Fruit fly (Drosophila melanogaster): ENCODE measurements around the gene SmydA-9.

SmydA-9 gene

DNA sequence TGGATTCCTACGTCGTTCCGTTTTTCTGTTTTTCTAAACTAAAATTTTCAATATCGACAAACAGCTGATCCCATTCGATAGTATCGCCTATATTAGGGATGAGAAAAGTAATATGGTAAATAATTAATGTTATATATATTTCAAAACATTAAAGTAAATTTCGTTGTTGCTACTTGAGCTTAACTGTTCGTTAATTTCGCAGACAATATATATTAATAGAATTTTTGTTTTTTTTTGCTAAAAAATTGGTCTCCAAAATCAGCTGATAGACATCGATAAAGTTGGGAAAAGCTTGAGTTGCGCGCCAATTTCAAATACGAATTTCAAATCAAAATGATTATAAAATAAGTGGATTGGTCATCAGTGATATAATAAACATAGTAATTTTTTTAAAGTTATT is 14.3 kb downstream of the SmydA-9 start, which contains the start of gene CG12118 (continued):
- peak; percentile 67 for TF ChIP-seq CG8119 (GFP tag; IDR thresholded peaks at IDR 0.05)
- TF ChIP-seq CG6854 (GFP tag; optimal IDR thresholded peaks at IDR 0.05): no peak
- peak; percentile 58; the same call in 1 of the 2 replicates for TF ChIP-seq CG11294 (GFP tag; IDR thresholded peaks at IDR 0.05)
- TF ChIP-seq fd59A (GFP tag; optimal IDR thresholded peaks at IDR 0.05): no peak
- TF ChIP-seq Hr39 (GFP tag; optimal IDR thresholded peaks at IDR 0.05): peak; percentile 44
- TF ChIP-seq CG6276 (GFP tag; optimal IDR thresholded peaks at IDR 0.05): no peak
- TF ChIP-seq CG11902 (GFP tag; optimal IDR thresholded peaks at IDR 0.05): peak; percentile 42
- TF ChIP-seq ss (GFP tag; optimal IDR thresholded peaks at IDR 0.05): no peak
- peak; percentile 52 for TF ChIP-seq net (GFP tag; optimal IDR thresholded peaks at IDR 0.05)
- TF ChIP-seq CG8632 (GFP tag; optimal IDR thresholded peaks at IDR 0.05): peak; percentile 69
- peak; percentile 18 for TF ChIP-seq CG1621 (tag; optimal IDR thresholded peaks at IDR 0.05)
- peak; percentile 74 for TF ChIP-seq OdsH (GFP tag; optimal IDR thresholded peaks at IDR 0.05)
- peak; percentile 83 for TF ChIP-seq CG10631 (GFP tag; optimal IDR thresholded peaks at IDR 0.05)
- peak; percentile 19 for TF ChIP-seq Sox15 (GFP tag; optimal IDR thresholded peaks at IDR 0.05)
- TF ChIP-seq CG10669 (GFP tag; optimal IDR thresholded peaks at IDR 0.05): peak; percentile 47
- peak; percentile 45 for TF ChIP-seq Eip93F (GFP tag; optimal IDR thresholded peaks at IDR 0.05)
- no peak; the same call in 1 of the 3 replicates for TF ChIP-seq eg (GFP tag; IDR thresholded peaks at IDR 0.05)
- TF ChIP-seq spab (GFP tag; optimal IDR thresholded peaks at IDR 0.05): no peak
- peak; percentile 87 for TF ChIP-seq Eip78C (GFP tag)
- peak; percentile 69 for TF ChIP-seq CG34406 (GFP tag; optimal IDR thresholded peaks at IDR 0.05)
- TF ChIP-seq lz (GFP tag; optimal IDR thresholded peaks at IDR 0.05): peak; percentile 71
- TF ChIP-seq CG8319 (GFP tag; optimal IDR thresholded peaks at IDR 0.05): peak; percentile 45
- no peak for TF ChIP-seq CG9139 (GFP tag; optimal IDR thresholded peaks at IDR 0.05)
- TF ChIP-seq CG11762 (GFP tag; optimal IDR thresholded peaks at IDR 0.05; ENCODE audit: insufficient read depth): peak; percentile 5
- no peak for TF ChIP-seq CG16779 (tag; optimal IDR thresholded peaks at IDR 0.05)
- TF ChIP-seq Eip75B (GFP tag; optimal IDR thresholded peaks at IDR 0.05): peak; percentile 53
- TF ChIP-seq svp (GFP tag): no peak
- TF ChIP-seq vri (GFP tag; optimal IDR thresholded peaks at IDR 0.05): peak; percentile 45
- peak; percentile 72 for TF ChIP-seq CG15336 (GFP tag; IDR thresholded peaks at IDR 0.05)

DNA sequence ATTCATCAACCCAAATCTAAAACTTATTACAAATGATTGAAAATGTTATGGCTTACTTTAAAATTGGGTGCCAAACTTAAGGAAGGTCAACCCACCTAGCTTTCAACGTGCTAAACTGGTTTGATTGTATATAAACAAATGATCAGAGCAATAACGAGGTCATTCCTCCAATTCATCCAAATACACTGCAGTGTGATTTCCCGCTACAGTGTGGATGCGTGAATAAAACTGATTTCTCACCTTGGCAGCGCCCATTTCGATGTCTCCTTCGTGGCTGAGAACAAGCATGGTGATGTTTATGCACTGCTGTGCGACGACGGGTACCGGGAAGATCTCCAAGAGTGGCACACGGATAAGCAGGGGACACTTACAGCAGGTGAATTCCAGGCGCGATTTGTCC is 15.4 kb downstream of the SmydA-9 start:
- no peak for TF ChIP-seq acj6 (GFP tag; optimal IDR thresholded peaks at IDR 0.05)
- no peak for TF ChIP-seq fd59A (GFP tag; optimal IDR thresholded peaks at IDR 0.05)
- TF ChIP-seq CG3919 (GFP tag; optimal IDR thresholded peaks at IDR 0.05): no peak
- TF ChIP-seq cyc (GFP tag; optimal IDR thresholded peaks at IDR 0.05): no peak
- TF ChIP-seq CG6276 (GFP tag; optimal IDR thresholded peaks at IDR 0.05): no peak
- no peak for TF ChIP-seq esn (GFP tag; optimal IDR thresholded peaks at IDR 0.05)
- TF ChIP-seq lz (GFP tag; optimal IDR thresholded peaks at IDR 0.05): no peak
- TF ChIP-seq vri (GFP tag; optimal IDR thresholded peaks at IDR 0.05): no peak
- TF ChIP-seq CG6854 (GFP tag; optimal IDR thresholded peaks at IDR 0.05): no peak
- TF ChIP-seq Eip78C (GFP tag): no peak
- TF ChIP-seq CG10669 (GFP tag; optimal IDR thresholded peaks at IDR 0.05): no peak
- TF ChIP-seq CG9139 (GFP tag; optimal IDR thresholded peaks at IDR 0.05): no peak
- no peak for TF ChIP-seq Gug (GFP tag; IDR thresholded peaks at IDR 0.05)
- no peak for TF ChIP-seq CG3032 (tag; optimal IDR thresholded peaks at IDR 0.05)
- TF ChIP-seq CG1621 (tag; optimal IDR thresholded peaks at IDR 0.05): no peak
- no peak for TF ChIP-seq achi (GFP tag; optimal IDR thresholded peaks at IDR 0.05)
- TF ChIP-seq CG16779 (tag; optimal IDR thresholded peaks at IDR 0.05): no peak

DNA sequence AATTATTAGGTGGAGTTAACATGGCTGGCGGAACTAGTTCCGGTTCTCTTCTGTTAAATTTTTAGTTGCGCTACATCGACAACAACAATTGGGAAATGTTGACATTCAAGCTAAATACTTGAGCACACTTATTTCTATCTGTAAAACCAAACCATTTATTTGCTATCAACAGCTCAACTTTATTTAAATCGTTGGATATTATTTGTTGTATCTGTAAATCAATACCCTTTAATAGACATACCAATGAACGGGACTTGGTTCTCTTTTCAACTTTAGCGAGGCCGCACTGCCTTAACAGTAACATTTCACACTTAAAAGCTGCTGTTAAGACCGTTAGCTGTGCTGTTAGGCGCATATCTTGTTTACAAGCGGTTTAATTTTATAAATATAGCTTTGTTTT is 17.1 kb downstream of the SmydA-9 start, which contains the start of gene CG12106:
CG12106 (plus strand) TSS at position 295 of the 400 bp plus-strand sequence.
- TF ChIP-seq CG31627 (GFP tag; optimal IDR thresholded peaks at IDR 0.05): peak; percentile 65
- TF ChIP-seq CG3032 (tag; optimal IDR thresholded peaks at IDR 0.05): peak; percentile 56
- peak; percentile 64 for TF ChIP-seq Hr39 (GFP tag; optimal IDR thresholded peaks at IDR 0.05)
- TF ChIP-seq CG4318 (GFP tag; optimal IDR thresholded peaks at IDR 0.05): peak; percentile 37
- no peak for TF ChIP-seq Lpt (GFP tag; optimal IDR thresholded peaks at IDR 0.05)
- TF ChIP-seq CG7368 (GFP tag; optimal IDR thresholded peaks at IDR 0.05): no peak
- peak; percentile 5 for TF ChIP-seq CG8319 (GFP tag; optimal IDR thresholded peaks at IDR 0.05)
- TF ChIP-seq Hr4 (GFP tag; optimal IDR thresholded peaks at IDR 0.05): peak; percentile 60
- TF ChIP-seq OdsH (GFP tag; optimal IDR thresholded peaks at IDR 0.05): peak; percentile 60
- no peak for TF ChIP-seq CG16779 (tag; optimal IDR thresholded peaks at IDR 0.05)
- TF ChIP-seq CG6276 (GFP tag; optimal IDR thresholded peaks at IDR 0.05): no peak
- TF ChIP-seq CG11902 (GFP tag; optimal IDR thresholded peaks at IDR 0.05): peak; percentile 7
- peak; percentile 21 for TF ChIP-seq CG11762 (GFP tag; optimal IDR thresholded peaks at IDR 0.05; ENCODE audit: insufficient read depth)
- TF ChIP-seq Eip78C (GFP tag): peak; percentile 87
- TF ChIP-seq Met (GFP tag; optimal IDR thresholded peaks at IDR 0.05): peak; percentile 52
- peak; percentile 47 for TF ChIP-seq Ets21C (GFP tag; optimal IDR thresholded peaks at IDR 0.05)
- peak; percentile 45 for TF ChIP-seq Sox14 (GFP tag; optimal IDR thresholded peaks at IDR 0.05)
- TF ChIP-seq spab (GFP tag; optimal IDR thresholded peaks at IDR 0.05): no peak
- TF ChIP-seq acj6 (GFP tag; optimal IDR thresholded peaks at IDR 0.05): peak; percentile 47
- TF ChIP-seq Smox (GFP tag; optimal IDR thresholded peaks at IDR 0.05): no peak
- TF ChIP-seq fd59A (GFP tag; optimal IDR thresholded peaks at IDR 0.05): no peak
- no peak for TF ChIP-seq Hr38 (GFP tag; optimal IDR thresholded peaks at IDR 0.05)
- peak; percentile 56 for TF ChIP-seq esn (GFP tag; optimal IDR thresholded peaks at IDR 0.05)
- TF ChIP-seq CG32006 (GFP tag; optimal IDR thresholded peaks at IDR 0.05): no peak
- peak; percentile 56 for TF ChIP-seq Gug (GFP tag; IDR thresholded peaks at IDR 0.05)
- TF ChIP-seq CG10631 (GFP tag; optimal IDR thresholded peaks at IDR 0.05): peak; percentile 17
